Fruit fly (Drosophila melanogaster): ENCODE data around the gene CG34027.
"Not testable (repeated sequence)": the region's sequence is repeated elsewhere in the genome, so short reads cannot be mapped to it uniquely, and the experiment has no call there.

DNA sequence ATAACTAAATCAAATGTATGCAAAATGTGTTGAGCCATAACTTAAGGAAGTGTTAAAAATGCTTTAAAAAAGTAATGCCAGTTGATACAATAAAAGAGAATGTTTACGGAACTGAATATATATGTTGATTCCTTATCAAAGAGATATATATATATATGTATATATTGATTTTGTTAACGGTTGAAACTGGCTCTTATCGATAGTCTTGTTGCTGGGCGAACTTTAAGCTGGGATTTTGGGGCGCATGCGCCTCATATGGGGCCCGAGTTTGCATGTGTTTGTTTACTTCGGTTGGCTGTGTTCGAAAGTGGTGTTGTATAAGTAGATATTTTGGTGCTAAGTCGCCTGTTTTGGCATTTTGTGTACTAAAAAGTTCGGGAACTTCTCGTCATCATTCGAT lies 22.2 kb upstream of the CG34027 start, which contains the start of gene Bili:
- not testable (repeated sequence) for TF ChIP-seq Hr39 (GFP tag; optimal IDR thresholded peaks at IDR 0.05); eg (GFP tag; IDR thresholded peaks at IDR 0.05); CG8632 (GFP tag; optimal IDR thresholded peaks at IDR 0.05); CG9139 (GFP tag; optimal IDR thresholded peaks at IDR 0.05); Ets96B (tag; optimal IDR thresholded peaks at IDR 0.05); lz (GFP tag; optimal IDR thresholded peaks at IDR 0.05); acj6 (GFP tag; optimal IDR thresholded peaks at IDR 0.05); cyc (GFP tag; optimal IDR thresholded peaks at IDR 0.05); Eip75B (GFP tag; optimal IDR thresholded peaks at IDR 0.05); Blimp-1 (GFP tag; optimal IDR thresholded peaks at IDR 0.05)
